Worm (Caenorhabditis elegans) whole organism, early embryonic: ENCODE data around the gene fbxb-87.

Source experiments
- aly-1 ChIP-seq: sonication (generic microtip); optimal IDR thresholded peaks from 2 replicates; lab custom pipeline; 2016; ENCODE audit warnings: missing genetic modification characterization, missing compliant biosample characterization
- flt-1 ChIP-seq: fragments of 200-800 bp; sonication (Bioruptor generic); IDR thresholded peaks from 2 replicates; pipeline ENCODE4 v1.3.6; 2022; ENCODE audit warnings: missing genetic modification characterization, missing compliant biosample characterization

- TF ChIP-seq aly-1 (tag; lab: Kevin White, UChicago) = no peak
- no peak for TF ChIP-seq flt-1 (GFP tag; lab: Robert Waterston, UW)
Observed at ce11 chrIII:10933331-10933730, 39.0 kb downstream of the fbxb-87 start, which contains the start of gene M142.8.
